Fruit fly (Drosophila melanogaster): ENCODE results near the gene CG32191.

Gene CG32191

dm6 chr3L:17846169-17846981, 37.4 kb upstream of the CG32191 start, which contains the start of the genes MED19 and CG7430 (continued):
- peak; percentile 48 for TF ChIP-seq CG15514 (GFP tag; optimal IDR thresholded peaks at IDR 0.05)
- peak; percentile 21 for TF ChIP-seq CG33557 (GFP tag; optimal IDR thresholded peaks at IDR 0.05)
- peak; percentile 55; the same call in 1 of the 2 replicates for TF ChIP-seq sob (GFP tag; IDR thresholded peaks at IDR 0.05)
- peak; percentile 36 for TF ChIP-seq stwl (tag; optimal IDR thresholded peaks at IDR 0.05)
- no peak for TF ChIP-seq lmd (GFP tag; IDR thresholded peaks at IDR 0.05)
- peak; percentile 17; the same call in 1 of the 2 replicates for TF ChIP-seq Ptx1 (GFP tag; IDR thresholded peaks at IDR 0.05)
- peak in 1 of 2 experiments; percentile 34 for TF ChIP-seq crp (GFP tag; optimal IDR thresholded peaks at IDR 0.05)
- TF ChIP-seq CG2202 (tag; optimal IDR thresholded peaks at IDR 0.05), result no peak
- peak; percentile 26 for TF ChIP-seq Rfx (GFP tag; IDR thresholded peaks at IDR 0.05)
- TF ChIP-seq CG7556 (GFP tag; optimal IDR thresholded peaks at IDR 0.05), result no peak
- TF ChIP-seq Dad (GFP tag; optimal IDR thresholded peaks at IDR 0.05), result peak; percentile 2
- TF ChIP-seq sr (GFP tag; IDR thresholded peaks at IDR 0.05), result peak; percentile 65; the same call in 2 of the 3 replicates
- peak; percentile 87 for TF ChIP-seq gfzf (GFP tag; optimal IDR thresholded peaks at IDR 0.05)
- no peak for TF ChIP-seq Ravus (GFP tag; IDR thresholded peaks at IDR 0.05)
- no peak for TF ChIP-seq CG31365 (tag; optimal IDR thresholded peaks at IDR 0.05)
- TF ChIP-seq wor (GFP tag; IDR thresholded peaks at IDR 0.05), result no peak
- TF ChIP-seq lbe (GFP tag; optimal IDR thresholded peaks at IDR 0.05), result peak; percentile 26
- peak; percentile 66 for TF ChIP-seq CG6791 (GFP tag; IDR thresholded peaks at IDR 0.05; ENCODE audit: partially characterized antibody)
- TF ChIP-seq dm (GFP tag; optimal IDR thresholded peaks at IDR 0.05), result peak; percentile 34
- no peak for TF ChIP-seq CG14860 (GFP tag; IDR thresholded peaks at IDR 0.05; ENCODE audit: partially characterized antibody)
- TF ChIP-seq CG13296 (GFP tag; optimal IDR thresholded peaks at IDR 0.05), result peak; percentile 12
- peak; percentile 62 for TF ChIP-seq amos (GFP tag; IDR thresholded peaks at IDR 0.05; ENCODE audit: partially characterized antibody)
- TF ChIP-seq CG12391 (tag; optimal IDR thresholded peaks at IDR 0.05), result peak; percentile 22
- TF ChIP-seq MBD-R2 (GFP tag; IDR thresholded peaks at IDR 0.05), result peak; percentile 42; the same call in 1 of the 2 replicates
- TF ChIP-seq CG2712 (tag; optimal IDR thresholded peaks at IDR 0.05), result peak; percentile 26
- TF ChIP-seq chinmo (GFP tag; IDR thresholded peaks at IDR 0.05; ENCODE audit: partially characterized antibody), result 0 out of 4 replicates have a peak, but pooled peaks have one; percentile 32
- TF ChIP-seq tna (GFP tag; IDR thresholded peaks at IDR 0.05; ENCODE audit: partially characterized antibody), result 0 out of 2 replicates have a peak, but pooled peaks have one; percentile 29
- TF ChIP-seq her (GFP tag; optimal IDR thresholded peaks at IDR 0.05), result peak; percentile 46
- no peak for TF ChIP-seq CG3407 (GFP tag; optimal IDR thresholded peaks at IDR 0.05)
- TF ChIP-seq CG4282 (GFP tag; optimal IDR thresholded peaks at IDR 0.05), result peak; percentile 15
- peak; percentile 62 for TF ChIP-seq Abd-B (GFP tag; optimal IDR thresholded peaks at IDR 0.05)
- no peak for TF ChIP-seq scrt (GFP tag; optimal IDR thresholded peaks at IDR 0.05)
- peak; percentile 30 for TF ChIP-seq CG10543 (GFP tag; optimal IDR thresholded peaks at IDR 0.05)
- peak; percentile 28 for TF ChIP-seq Hand (GFP tag; optimal IDR thresholded peaks at IDR 0.05)
- peak; percentile 59 for TF ChIP-seq HLHmδ (GFP tag; optimal IDR thresholded peaks at IDR 0.05)
- no peak for TF ChIP-seq kay (GFP tag; optimal IDR thresholded peaks at IDR 0.05)
- peak; percentile 84 for TF ChIP-seq Med (GFP tag)
- peak; percentile 10 for TF ChIP-seq CG12104 (GFP tag; optimal IDR thresholded peaks at IDR 0.05)
- no peak for TF ChIP-seq nau (GFP tag; optimal IDR thresholded peaks at IDR 0.05)
- TF ChIP-seq CG7987 (GFP tag; optimal IDR thresholded peaks at IDR 0.05), result peak; percentile 45
- TF ChIP-seq Xbp1 (GFP tag; optimal IDR thresholded peaks at IDR 0.05), result peak; percentile 14
- peak; percentile 20 for TF ChIP-seq gcm (GFP tag; optimal IDR thresholded peaks at IDR 0.05)
- TF ChIP-seq tup (GFP tag; optimal IDR thresholded peaks at IDR 0.05), result no peak
- TF ChIP-seq CG34376 (GFP tag; optimal IDR thresholded peaks at IDR 0.05), result peak; percentile 50
- TF ChIP-seq CG11696 (GFP tag; IDR thresholded peaks at IDR 0.05), result no peak
- no peak for TF ChIP-seq wdn (GFP tag; IDR thresholded peaks at IDR 0.05)
- TF ChIP-seq CG17361 (GFP tag; IDR thresholded peaks at IDR 0.05), result peak; percentile 54; the same call in 2 of the 3 replicates

All from whole organism, embryonic.